Fruit fly (Drosophila melanogaster) S2 (cell line): ENCODE data around the gene salm.

Source experiments
- CG8478 ChIP-seq: fragments of >200 bp; optimal IDR thresholded peaks from 2 replicates; lab custom pipeline; 2018
- CTCF ChIP-seq, 2 experiments: fragments of >200 bp; optimal IDR thresholded peaks; 2 replicates each; lab custom pipeline; 2018

DNA sequence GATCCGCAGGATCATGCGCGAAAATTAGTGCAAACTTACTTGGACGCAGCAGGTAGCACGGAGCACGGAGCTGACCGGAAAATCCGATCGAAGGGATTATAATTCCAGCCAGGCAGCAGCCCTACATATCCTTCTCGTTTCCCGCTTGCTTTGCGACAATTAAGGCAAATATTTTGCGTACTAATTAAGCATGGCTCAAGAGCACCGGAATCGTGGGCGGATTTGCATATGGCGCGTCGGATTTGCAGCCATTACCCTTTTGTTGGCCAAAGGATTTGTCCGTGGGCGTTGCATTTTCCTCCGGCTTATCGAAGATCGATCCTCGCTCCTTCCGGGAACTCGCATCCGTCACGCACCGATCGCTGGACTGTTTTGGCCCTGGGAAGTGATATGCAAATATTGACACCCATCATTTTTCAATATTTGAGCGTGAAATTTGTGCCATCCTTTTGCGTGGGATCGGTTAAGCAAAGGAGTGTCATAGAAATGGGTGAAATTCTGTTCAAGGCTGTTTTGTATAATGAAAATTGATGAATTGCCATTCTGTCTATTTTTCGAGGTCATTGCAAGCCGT is 10.2 kb upstream of the salm start:
- TF ChIP-seq CTCF (optimal IDR thresholded peaks at IDR 0.05; lab: Kevin White, UChicago) (no peak), CG8478 (lab: Kevin White, UChicago) (no peak)
